Worm (Caenorhabditis elegans) whole organism, L4/young adult: ENCODE measurements around the gene aat-3.

Experiments used
- W03F9.2 ChIP-seq: fragments of 150-350 bp; optimal IDR thresholded peaks from 2 replicates; lab custom pipeline; 2014; ENCODE audit warnings: missing biosample characterization, missing genetic modification characterization
- dao-5 ChIP-seq: sonication (generic microtip); optimal IDR thresholded peaks from 2 replicates; lab custom pipeline; 2016; ENCODE audit warnings: missing genotype, missing genetic modification characterization, moderate library complexity, missing compliant biosample characterization

DNA sequence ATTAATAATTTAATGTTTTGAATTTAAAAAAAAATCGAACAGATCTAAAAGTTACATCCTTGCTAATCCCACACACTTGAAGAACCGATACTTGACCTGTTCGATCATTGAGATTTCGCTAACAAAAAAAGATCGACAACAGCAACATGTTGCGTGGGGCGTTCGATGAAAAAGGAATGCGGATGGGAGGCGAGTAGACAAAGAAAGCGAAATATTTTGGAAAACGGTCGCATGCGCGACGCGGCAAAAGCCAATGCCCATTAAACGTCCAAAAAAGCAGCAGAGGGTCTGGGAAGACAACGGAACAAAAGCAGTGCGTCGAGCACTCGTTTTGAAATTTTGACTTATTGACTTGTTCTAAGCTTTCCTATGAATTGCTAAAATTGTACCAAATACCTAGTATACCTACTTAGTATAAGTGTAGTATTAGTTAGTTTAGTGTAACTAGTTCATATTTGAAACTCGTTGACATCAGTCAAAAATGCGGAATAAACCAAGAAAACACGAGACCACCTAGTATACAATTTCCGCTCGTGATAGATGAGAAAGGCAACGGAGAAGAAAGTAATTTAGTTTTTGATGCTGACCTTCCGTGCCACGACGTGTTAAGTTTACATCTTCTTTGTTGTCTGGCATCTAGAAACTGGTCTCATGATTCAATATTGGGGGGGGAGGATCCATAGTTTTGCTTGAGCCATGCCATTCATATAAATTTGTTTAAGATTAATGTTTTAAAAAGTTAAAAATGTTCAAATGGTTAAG lies 29.9 kb downstream of the aat-3 start:
- TF ChIP-seq W03F9.2 (tag; lab: Kevin White, UChicago) (no peak), dao-5 (tag; lab: Kevin White, UChicago) (no peak)
